Worm (Caenorhabditis elegans): ENCODE measurements around the gene T04F8.2.
A peak's percentile ranks its signal among the peaks of the same experiment; 100 is the strongest.

T04F8.2 gene

ce11 chrX:11661625-11662024, 5.3 kb upstream of the T04F8.2 start, which contains the start of gene sfxn-1.5:
TSS of gene sfxn-1.5 (minus strand) at chrX:11661660.
- TF ChIP-seq ceh-9 (tag; optimal IDR thresholded peaks at IDR 0.05) (no peak), che-1 (tag; optimal IDR thresholded peaks at IDR 0.05) (no peak), odd-2 (tag; optimal IDR thresholded peaks at IDR 0.05) (no peak), ama-1 (optimal IDR thresholded peaks at IDR 0.05) (no peak), elt-2 (tag; optimal IDR thresholded peaks at IDR 0.05) (peak; percentile 97)

DNA sequence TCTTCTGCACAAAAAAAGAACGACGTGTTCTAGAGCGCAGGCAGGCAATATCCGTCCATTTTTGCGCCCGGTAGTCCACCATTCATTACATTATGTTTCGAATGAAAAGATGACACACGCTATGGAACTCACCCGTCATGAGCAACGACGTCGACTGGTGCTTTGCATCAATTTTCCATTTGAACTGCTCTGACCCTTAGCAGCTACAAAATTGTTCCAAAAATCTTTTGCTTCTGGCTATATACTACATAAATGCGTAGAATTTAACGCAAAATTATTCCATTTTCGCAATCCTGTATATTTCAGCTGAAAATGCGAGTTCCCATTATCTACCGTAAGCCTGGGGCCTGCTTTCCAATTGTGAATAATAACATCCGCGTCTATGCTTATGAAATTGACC, 2.0 kb upstream of the T04F8.2 start, which contains the start of gene T04F8.3:
Gene T04F8.3, plus strand, starts transcription at position 301 of the 400 bp plus-strand sequence.
- TF ChIP-seq sdc-2 (tag; optimal IDR thresholded peaks at IDR 0.05) (no peak), unc-86 (tag; optimal IDR thresholded peaks at IDR 0.05) (no peak), che-1 (tag; optimal IDR thresholded peaks at IDR 0.05) (no peak), dmd-4 (tag; optimal IDR thresholded peaks at IDR 0.05; ENCODE audit: borderline replicate concordance) (no peak), sox-4 (tag; optimal IDR thresholded peaks at IDR 0.05) (no peak), hlh-6 (tag; optimal IDR thresholded peaks at IDR 0.05) (no peak), elt-4 (tag; optimal IDR thresholded peaks at IDR 0.05) (no peak), ceh-24 (tag; optimal IDR thresholded peaks at IDR 0.05) (no peak), ceh-9 (tag; optimal IDR thresholded peaks at IDR 0.05) (no peak), eyg-1 (tag; optimal IDR thresholded peaks at IDR 0.05) (no peak), unc-3 (GFP tag; conservative IDR thresholded peaks at IDR 0.05) (no peak), unc-3 (tag; optimal IDR thresholded peaks at IDR 0.05) (no peak), C38D4.7 (GFP tag; optimal IDR thresholded peaks at IDR 0.05) (no peak), hlh-15 (tag; optimal IDR thresholded peaks at IDR 0.05) (no peak), tbx-2 (tag; optimal IDR thresholded peaks at IDR 0.05) (no peak), elt-2 (tag; optimal IDR thresholded peaks at IDR 0.05) (no peak), pax-1 (tag; optimal IDR thresholded peaks at IDR 0.05) (no peak), lin-11 (tag; optimal IDR thresholded peaks at IDR 0.05) (no peak), lim-6 (tag; optimal IDR thresholded peaks at IDR 0.05) (no peak), pros-1 (tag; optimal IDR thresholded peaks at IDR 0.05) (no peak)

DNA sequence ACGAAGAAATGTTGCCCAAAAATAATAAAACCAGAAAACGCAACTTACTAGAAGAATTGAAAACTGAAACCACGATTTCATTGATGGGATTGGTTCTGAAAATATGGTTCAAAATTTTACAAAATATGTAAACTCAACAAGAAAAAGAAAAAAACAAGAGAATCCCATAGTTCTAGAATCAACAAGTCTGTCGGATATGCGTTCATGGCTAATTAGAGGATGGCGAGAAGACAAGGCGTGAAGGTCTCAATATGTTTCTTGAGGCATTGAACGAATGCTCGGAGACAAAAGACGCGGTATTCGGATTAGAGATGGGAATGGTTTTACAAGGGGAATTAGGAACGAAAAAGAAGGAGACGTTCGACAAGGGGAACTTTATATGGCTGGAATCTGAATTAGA, 5.6 kb downstream of the T04F8.2 start, which contains the start of gene cutl-11:
Gene cutl-11, minus strand, starts transcription at position 101 of the 400 bp plus-strand sequence.
- no peak for TF ChIP-seq ceh-14 (tag; optimal IDR thresholded peaks at IDR 0.05)
- TF ChIP-seq unc-55 (GFP tag; optimal IDR thresholded peaks at IDR 0.05): no peak
- TF ChIP-seq syd-9 (tag; optimal IDR thresholded peaks at IDR 0.05): no peak
- TF ChIP-seq fkh-6 (tag; optimal IDR thresholded peaks at IDR 0.05): no peak
- no peak for TF ChIP-seq K02D7.2 (tag; optimal IDR thresholded peaks at IDR 0.05)
- no peak for TF ChIP-seq lin-11 (tag; optimal IDR thresholded peaks at IDR 0.05)
- no peak for TF ChIP-seq che-1 (tag; optimal IDR thresholded peaks at IDR 0.05)
- no peak for TF ChIP-seq ceh-9 (tag; optimal IDR thresholded peaks at IDR 0.05)
- no peak for TF ChIP-seq C38D4.7 (GFP tag; optimal IDR thresholded peaks at IDR 0.05)
- no peak for TF ChIP-seq lim-6 (tag; optimal IDR thresholded peaks at IDR 0.05)
- TF ChIP-seq ceh-6 (GFP tag; optimal IDR thresholded peaks at IDR 0.05): no peak
- no peak for TF ChIP-seq ceh-2 (tag; optimal IDR thresholded peaks at IDR 0.05)
- no peak for TF ChIP-seq unc-42 (tag; optimal IDR thresholded peaks at IDR 0.05)
- TF ChIP-seq rnt-1 (tag; optimal IDR thresholded peaks at IDR 0.05): no peak
- no peak for TF ChIP-seq pha-2 (tag; optimal IDR thresholded peaks at IDR 0.05)
- TF ChIP-seq eyg-1 (tag; optimal IDR thresholded peaks at IDR 0.05): no peak
- TF ChIP-seq nhr-11 (tag; optimal IDR thresholded peaks at IDR 0.05): no peak
- TF ChIP-seq F13H6.1 (tag; optimal IDR thresholded peaks at IDR 0.05): no peak
- TF ChIP-seq ttx-3 (tag; optimal IDR thresholded peaks at IDR 0.05): no peak

DNA sequence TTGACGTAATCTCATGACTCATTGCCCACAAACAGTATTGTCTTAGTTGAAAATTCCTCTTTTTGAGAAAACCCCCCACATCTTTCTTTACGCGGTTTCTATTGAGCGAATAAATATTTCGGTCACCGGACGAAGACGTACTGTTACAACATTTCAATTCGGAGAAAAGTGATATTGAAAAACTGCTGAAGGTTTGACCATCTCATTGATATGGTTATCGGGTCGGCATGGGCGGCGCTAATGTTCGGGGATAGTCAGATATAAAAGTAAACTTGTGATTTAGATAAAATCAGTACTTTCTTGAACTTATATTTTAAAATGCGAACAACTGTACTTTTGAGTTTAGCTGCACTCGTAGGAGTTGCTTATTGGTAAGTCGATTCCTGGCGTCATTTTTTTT, 9.2 kb downstream of the T04F8.2 start, which contains the start of gene T04F8.8:
Gene T04F8.8, plus strand, starts transcription at position 301 of the 400 bp plus-strand sequence.
- no peak for TF ChIP-seq T23F11.4 (GFP tag; optimal IDR thresholded peaks at IDR 0.05)
- TF ChIP-seq elt-2 (tag; optimal IDR thresholded peaks at IDR 0.05): no peak
- no peak for TF ChIP-seq ceh-6 (GFP tag; optimal IDR thresholded peaks at IDR 0.05)
- no peak for TF ChIP-seq mec-3 (tag; optimal IDR thresholded peaks at IDR 0.05; ENCODE audit: borderline replicate concordance)
- no peak for TF ChIP-seq ref-2 (tag; optimal IDR thresholded peaks at IDR 0.05)
- TF ChIP-seq ets-4 (tag; optimal IDR thresholded peaks at IDR 0.05): no peak
- no peak for TF ChIP-seq pax-1 (tag; optimal IDR thresholded peaks at IDR 0.05)
- TF ChIP-seq unc-55 (GFP tag; optimal IDR thresholded peaks at IDR 0.05): no peak
- no peak for TF ChIP-seq ceh-22 (tag; optimal IDR thresholded peaks at IDR 0.05)
- no peak for TF ChIP-seq ztf-16 (tag; optimal IDR thresholded peaks at IDR 0.05)
- TF ChIP-seq F13H6.1 (tag; optimal IDR thresholded peaks at IDR 0.05): no peak
- no peak for TF ChIP-seq ceh-30 (tag; optimal IDR thresholded peaks at IDR 0.05)
- TF ChIP-seq ceh-45 (GFP tag; IDR thresholded peaks at IDR 0.05): no peak
- TF ChIP-seq ceh-31 (tag; optimal IDR thresholded peaks at IDR 0.05): no peak
- TF ChIP-seq unc-42 (tag; optimal IDR thresholded peaks at IDR 0.05): no peak
- TF ChIP-seq ceh-34 (tag; optimal IDR thresholded peaks at IDR 0.05): no peak
- no peak for TF ChIP-seq gmeb-2 (tag; optimal IDR thresholded peaks at IDR 0.05)
- TF ChIP-seq unc-3 (GFP tag; conservative IDR thresholded peaks at IDR 0.05): no peak
- no peak for TF ChIP-seq unc-3 (tag; optimal IDR thresholded peaks at IDR 0.05)

Data from whole organism, late embryonic.